Worm (Caenorhabditis elegans) whole organism, L1 larva: ENCODE data around the gene mpdu-1.

Source experiments
- Y116A8C.19 ChIP-seq: sonication (generic microtip); optimal IDR thresholded peaks from 2 replicates; lab custom pipeline; 2016; ENCODE audit warnings: missing compliant biosample characterization, missing genetic modification characterization, borderline replicate concordance
- aha-1 ChIP-seq: fragments of 150-350 bp; optimal IDR thresholded peaks from 2 replicates; lab custom pipeline; 2014; ENCODE audit warnings: missing biosample characterization, missing genetic modification characterization
- alr-1 ChIP-seq: fragments of 200-800 bp; sonication (Bioruptor generic); optimal IDR thresholded peaks from 2 replicates; lab custom pipeline; 2018; ENCODE audit warnings: borderline replicate concordance, mild to moderate bottlenecking, missing genetic modification characterization, missing compliant biosample characterization
- aly-2 ChIP-seq: fragments of 150-350 bp; optimal IDR thresholded peaks from 2 replicates; lab custom pipeline; 2014; ENCODE audit warnings: missing biosample characterization, missing genetic modification characterization
- blmp-1 ChIP-seq: fragments of 150-350 bp; optimal IDR thresholded peaks from 2 replicates; lab custom pipeline; 2014; ENCODE audit warnings: missing biosample characterization, missing genetic modification characterization
- ceh-82 ChIP-seq, 3 experiments: fragments of 150-350 bp in 1 of 3; sonication (generic microtip) in 2 of 3; optimal IDR thresholded peaks; 2 replicates each; lab custom pipeline; 2014 to 2017; ENCODE audit warnings: missing biosample characterization in 3 of 3, missing genetic modification characterization in 3 of 3
- ceh-90 ChIP-seq: sonication (generic microtip); optimal IDR thresholded peaks from 2 replicates; lab custom pipeline; 2016; ENCODE audit warnings: missing genetic modification characterization, missing compliant biosample characterization
- dpl-1 ChIP-seq, 3 experiments: fragments of 150-350 bp in 2 of 3; sonication (generic microtip) in 1 of 3; optimal IDR thresholded peaks; 2 replicates each; lab custom pipeline; 2014 to 2017; ENCODE audit warnings: missing biosample characterization in 3 of 3, missing genetic modification characterization in 3 of 3, missing genetic modification reagents in 3 of 3
- efl-1 ChIP-seq, 4 experiments: fragments of 150-350 bp; optimal IDR thresholded peaks in 3 of 4; peaks in 1 of 4; 1 replicate in 1 of 4; 2 replicates in 3 of 4; lab custom pipeline; 2014; ENCODE audit warnings: missing biosample characterization in 2 of 4, missing genetic modification characterization in 2 of 4, missing genetic modification reagents in 2 of 4
- egl-27 ChIP-seq, 2 experiments: fragments of 150-350 bp in 1 of 2; sonication (generic microtip); optimal IDR thresholded peaks; 3 replicates each; lab custom pipeline; 2017 to 2018; ENCODE audit warnings: missing biosample characterization in 2 of 2, missing genetic modification characterization in 2 of 2, missing genetic modification reagents in 2 of 2
- elt-3 ChIP-seq, 6 experiments: fragments of 150-350 bp in 1 of 6; sonication (generic microtip); optimal IDR thresholded peaks; 2 replicates each; lab custom pipeline; 2017 to 2018; ENCODE audit warnings: missing biosample characterization in 6 of 6, missing genetic modification characterization in 6 of 6, inconsistent platforms in 1 of 6
- ets-5 ChIP-seq: fragments of 200-800 bp; sonication (Bioruptor generic); IDR thresholded peaks from 2 replicates; pipeline ENCODE4 v1.3.6; 2022; ENCODE audit warnings: missing genetic modification characterization, missing compliant biosample characterization
- fkh-4 ChIP-seq: sonication (generic microtip); optimal IDR thresholded peaks from 2 replicates; lab custom pipeline; 2016; ENCODE audit warnings: missing compliant biosample characterization, missing genetic modification characterization, borderline replicate concordance
- fkh-8 ChIP-seq: sonication (generic microtip); optimal IDR thresholded peaks from 2 replicates; lab custom pipeline; 2016; ENCODE audit warnings: mild to moderate bottlenecking, missing genetic modification characterization, missing compliant biosample characterization
- hlh-17 ChIP-seq: fragments of 200-800 bp; sonication (Bioruptor generic); optimal IDR thresholded peaks from 2 replicates; lab custom pipeline; 2018; ENCODE audit warnings: missing genetic modification characterization, mild to moderate bottlenecking, missing compliant biosample characterization, moderate library complexity, borderline replicate concordance
- isw-1 ChIP-seq: fragments of 200-800 bp; sonication (Bioruptor generic); IDR thresholded peaks from 2 replicates; pipeline ENCODE4 v1.3.6; 2022; ENCODE audit warnings: missing genetic modification characterization, missing compliant biosample characterization
- lin-14 ChIP-seq: fragments of 200-800 bp; sonication (Bioruptor generic); optimal IDR thresholded peaks from 2 replicates; lab custom pipeline; 2018; ENCODE audit warnings: mild to moderate bottlenecking, missing genetic modification characterization, moderate library complexity, missing compliant biosample characterization
- mdl-1 ChIP-seq, 2 experiments: fragments of 150-350 bp; optimal IDR thresholded peaks; 2 replicates each; lab custom pipeline; 2014 to 2017; ENCODE audit warnings: missing biosample characterization in 2 of 2, missing genetic modification characterization in 2 of 2, inconsistent platforms in 1 of 2
- mef-2 ChIP-seq: fragments of 150-350 bp; optimal IDR thresholded peaks from 2 replicates; lab custom pipeline; 2014; ENCODE audit warnings: missing biosample characterization, missing genetic modification characterization
- nhr-12 ChIP-seq: sonication (generic microtip); optimal IDR thresholded peaks from 2 replicates; lab custom pipeline; 2017; ENCODE audit warnings: missing biosample characterization, missing genetic modification characterization
- nhr-20 ChIP-seq: sonication (generic microtip); optimal IDR thresholded peaks from 2 replicates; lab custom pipeline; 2016; ENCODE audit warnings: mild to moderate bottlenecking, missing genetic modification characterization, missing compliant biosample characterization
- nhr-237 ChIP-seq: fragments of 150-350 bp; optimal IDR thresholded peaks from 2 replicates; lab custom pipeline; 2014; ENCODE audit warnings: missing biosample characterization, missing genetic modification characterization
- nhr-84 ChIP-seq: sonication (generic microtip); optimal IDR thresholded peaks from 2 replicates; lab custom pipeline; 2017; ENCODE audit warnings: missing biosample characterization, missing genetic modification characterization
- pag-3 ChIP-seq: sonication (generic microtip); optimal IDR thresholded peaks from 2 replicates; lab custom pipeline; 2017; ENCODE audit warnings: missing genetic modification characterization, mild to moderate bottlenecking, missing compliant biosample characterization, antibody characterized with exemption, borderline replicate concordance; ENCODE audit not compliant: insufficient read depth
- pax-3 ChIP-seq: fragments of 200-800 bp; sonication (Bioruptor generic); optimal IDR thresholded peaks from 2 replicates; lab custom pipeline; 2018; ENCODE audit warnings: mild to moderate bottlenecking, missing genetic modification characterization, moderate library complexity, missing compliant biosample characterization
- sox-4 ChIP-seq: sonication (generic microtip); optimal IDR thresholded peaks from 2 replicates; lab custom pipeline; 2016; ENCODE audit warnings: missing genetic modification characterization, missing compliant biosample characterization
- unc-62 ChIP-seq: fragments of 150-350 bp; optimal IDR thresholded peaks from 2 replicates; lab custom pipeline; 2014; ENCODE audit warnings: missing biosample characterization, missing genetic modification reagents, missing genetic modification characterization
- unc-86 ChIP-seq: sonication (generic microtip); optimal IDR thresholded peaks from 2 replicates; lab custom pipeline; 2016; ENCODE audit warnings: missing genetic modification characterization, missing compliant biosample characterization
- vab-15 ChIP-seq: sonication (generic microtip); optimal IDR thresholded peaks from 2 replicates; lab custom pipeline; 2017; ENCODE audit warnings: missing genotype, mild to moderate bottlenecking, missing genetic modification characterization, missing compliant biosample characterization
- ztf-11 ChIP-seq, 2 experiments: sonication (generic microtip); optimal IDR thresholded peaks; 2 replicates each; lab custom pipeline; 2016 to 2017; ENCODE audit warnings: missing genetic modification characterization in 2 of 2, missing biosample characterization in 1 of 2, missing compliant biosample characterization in 1 of 2
- ztf-4 ChIP-seq: fragments of 150-350 bp; optimal IDR thresholded peaks from 2 replicates; lab custom pipeline; 2014; ENCODE audit warnings: missing biosample characterization, missing genetic modification characterization

mpdu-1 gene

DNA sequence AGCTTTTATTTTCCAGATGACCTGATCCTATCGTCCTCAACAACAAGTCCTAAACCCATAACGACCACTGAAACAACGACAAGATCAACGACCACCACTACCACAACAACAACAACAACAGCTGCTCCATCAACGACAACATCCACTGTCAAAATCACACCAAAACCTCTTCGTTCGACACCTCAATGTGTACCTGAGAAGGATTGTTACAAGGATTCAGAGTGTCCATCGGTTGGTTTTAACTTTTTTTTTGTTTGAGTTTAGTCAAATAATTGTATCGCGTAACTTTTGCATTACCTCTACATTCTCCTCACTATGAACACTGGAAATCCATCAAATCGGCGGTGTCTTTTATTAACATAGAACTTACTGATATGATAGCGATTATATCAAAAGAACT, 21.1 kb upstream of the mpdu-1 start (continued):
- TF ChIP-seq dpl-1 (GFP tag; optimal IDR thresholded peaks at IDR 0.05; lab: Kevin White, UChicago) (no peak), ztf-11 (tag; optimal IDR thresholded peaks at IDR 0.05; lab: Kevin White, UChicago) (no peak), hlh-17 (GFP tag; lab: Kevin White, UChicago) (no peak), aha-1 (tag; lab: Kevin White, UChicago) (no peak)

DNA sequence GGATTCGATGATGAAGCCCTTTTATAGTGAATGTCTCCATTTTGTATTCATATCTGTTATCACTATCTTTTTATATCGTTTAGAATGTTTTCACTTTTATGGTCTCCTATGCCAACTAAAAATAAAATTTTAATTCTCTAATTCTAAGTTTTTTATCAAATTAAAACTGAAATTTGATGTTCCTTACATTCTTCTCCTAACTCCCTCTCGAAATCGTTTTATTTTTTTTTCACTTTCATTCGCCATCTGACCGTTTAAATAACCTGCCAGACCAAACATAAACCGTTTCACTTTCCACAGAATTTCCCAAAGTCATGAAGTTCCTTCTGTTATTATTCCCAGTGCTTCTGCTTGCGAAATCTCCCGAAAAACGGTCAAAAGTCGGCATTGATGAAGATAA, 20.2 kb upstream of the mpdu-1 start, which contains the start of gene F52E1.5:
Gene F52E1.5, plus strand, starts transcription at position 301 of the 400 bp plus-strand sequence.
- no peak for TF ChIP-seq lin-14 (GFP tag; lab: Kevin White, UChicago)
- no peak for TF ChIP-seq efl-1 (optimal IDR thresholded peaks at IDR 0.05; lab: Kevin White, UChicago)
- TF ChIP-seq efl-1 (GFP tag; optimal IDR thresholded peaks at IDR 0.05 in 1 of 2; lab: Kevin White, UChicago): peak in 1 of 2 experiments; percentile 1
- TF ChIP-seq blmp-1 (tag; lab: Kevin White, UChicago): peak; percentile 45

DNA sequence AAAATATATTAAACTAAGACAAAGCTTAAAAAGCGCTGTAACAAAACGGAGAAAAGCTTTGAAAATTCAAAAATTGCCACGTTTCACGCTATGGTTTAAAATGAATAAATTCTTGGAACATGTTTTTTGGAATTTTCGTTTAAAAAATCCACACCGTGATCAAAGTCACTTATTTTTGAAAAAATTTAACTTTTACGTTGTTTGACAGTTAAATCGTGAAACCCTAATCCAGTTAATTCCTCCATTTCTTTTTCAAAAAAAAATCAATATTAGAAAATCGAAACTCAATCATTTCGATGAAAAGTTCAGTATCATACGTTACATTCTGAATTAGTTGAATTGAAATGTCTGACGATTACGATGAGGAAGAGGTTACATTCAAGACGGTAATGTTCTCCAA, 16.9 kb upstream of the mpdu-1 start, which contains the start of gene F38E1.3:
Gene F38E1.3, plus strand, starts transcription at position 301 of the 400 bp plus-strand sequence.
- TF ChIP-seq pag-3 (no peak), nhr-12 (tag; lab: Kevin White, UChicago) (no peak), aly-2 (tag; lab: Kevin White, UChicago) (no peak), elt-3 (tag; optimal IDR thresholded peaks at IDR 0.05; lab: Kevin White, UChicago) (no peak), unc-62 (GFP tag; lab: Kevin White, UChicago) (no peak), nhr-84 (tag; lab: Kevin White, UChicago) (no peak), blmp-1 (tag; lab: Kevin White, UChicago) (no peak), unc-86 (tag; lab: Kevin White, UChicago) (no peak), ets-5 (GFP tag; lab: Robert Waterston, UW) (no peak), Y116A8C.19 (tag; lab: Kevin White, UChicago) (no peak), pax-3 (tag; lab: Kevin White, UChicago) (no peak), ceh-90 (tag; lab: Kevin White, UChicago) (no peak), sox-4 (tag; lab: Kevin White, UChicago) (no peak), alr-1 (tag; lab: Kevin White, UChicago) (no peak), ztf-4 (tag; lab: Kevin White, UChicago) (no peak), ceh-82 (tag; optimal IDR thresholded peaks at IDR 0.05; lab: Kevin White, UChicago) (no peak), vab-15 (tag; lab: Kevin White, UChicago) (no peak), isw-1 (GFP tag; lab: Robert Waterston, UW) (no peak), hlh-17 (GFP tag; lab: Kevin White, UChicago) (no peak), mdl-1 (tag; optimal IDR thresholded peaks at IDR 0.05; lab: Kevin White, UChicago) (no peak)

DNA sequence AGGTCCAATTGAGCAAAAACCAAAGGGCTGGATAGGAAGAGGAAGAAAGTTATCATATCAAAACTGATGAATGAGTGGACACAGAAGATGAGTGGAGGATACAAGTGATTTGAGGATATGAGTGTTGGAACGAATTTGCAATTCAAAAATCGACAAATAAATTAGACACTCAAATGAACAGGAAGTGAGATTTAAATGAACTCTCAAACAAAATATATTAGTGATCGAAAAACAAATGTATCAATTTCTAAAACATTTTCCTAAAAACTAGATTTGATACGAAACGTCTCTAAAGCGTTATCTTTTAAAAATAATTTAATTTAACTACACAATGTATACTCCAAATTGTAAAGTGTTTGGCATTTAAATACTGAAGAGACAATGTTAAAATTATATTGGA, 16.5 kb upstream of the mpdu-1 start, which contains the start of gene F38E1.10:
Gene F38E1.10, minus strand, starts transcription at position 101 of the 400 bp plus-strand sequence.
- TF ChIP-seq mef-2 (tag; lab: Kevin White, UChicago) (no peak), efl-1 (optimal IDR thresholded peaks at IDR 0.05; lab: Kevin White, UChicago) (no peak), efl-1 (GFP tag; optimal IDR thresholded peaks at IDR 0.05 in 1 of 2; lab: Kevin White, UChicago) (no peak), unc-62 (GFP tag; lab: Kevin White, UChicago) (no peak), fkh-8 (tag; lab: Kevin White, UChicago) (no peak), nhr-237 (tag; lab: Kevin White, UChicago) (no peak), Y116A8C.19 (tag; lab: Kevin White, UChicago) (no peak), elt-3 (tag; optimal IDR thresholded peaks at IDR 0.05; lab: Kevin White, UChicago) (no peak), fkh-4 (tag; lab: Kevin White, UChicago) (no peak), nhr-20 (tag; lab: Kevin White, UChicago) (no peak), egl-27 (tag; optimal IDR thresholded peaks at IDR 0.05; lab: Kevin White, UChicago) (no peak)
- TF ChIP-seq, all 84 proteins: peak for 0
